Fruit fly (Drosophila melanogaster): ENCODE results near the gene Hf.

DNA sequence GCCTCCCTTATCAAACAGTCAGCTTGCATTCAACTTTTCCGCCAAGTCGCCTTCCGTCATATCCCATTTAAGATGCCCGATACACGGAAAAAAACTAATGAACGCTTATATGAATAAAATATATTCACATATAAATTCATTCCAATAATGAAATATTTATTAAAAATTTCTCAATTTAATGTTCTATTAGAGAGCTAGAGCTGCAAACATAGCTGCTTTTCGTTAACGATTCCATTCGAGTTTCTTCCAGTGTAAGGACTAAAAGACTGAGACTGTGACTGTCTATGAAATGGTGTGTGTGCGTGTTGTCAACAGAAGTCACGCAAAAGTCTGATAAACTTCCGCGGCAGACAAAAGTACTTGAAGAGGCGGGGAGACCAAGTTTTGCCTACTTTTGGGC lies 37.4 kb downstream of the Hf start:
- TF ChIP-seq CG8478 (optimal IDR thresholded peaks at IDR 0.05), result no peak
- no peak for TF ChIP-seq CTCF (optimal IDR thresholded peaks at IDR 0.05)

All from S2 (cell line).